Worm (Caenorhabditis elegans): ENCODE results near the gene puf-9.

Gene puf-9

ce11 chrX:5811997-5812562, 29.3 kb upstream of the puf-9 start:
- TF ChIP-seq crh-2 (tag; optimal IDR thresholded peaks at IDR 0.05) (peak; percentile 68), peb-1 (tag; optimal IDR thresholded peaks at IDR 0.05) (peak; percentile 94), lin-13 (GFP tag; optimal IDR thresholded peaks at IDR 0.05) (peak; percentile 3), mdl-1 (tag; optimal IDR thresholded peaks at IDR 0.05) (peak; percentile 68 to 81), lsy-2 (tag; optimal IDR thresholded peaks at IDR 0.05) (peak in 1 of 2 experiments; percentile 76), F13H6.1 (tag; optimal IDR thresholded peaks at IDR 0.05) (peak; percentile 100), snpc-4 (tag; optimal IDR thresholded peaks at IDR 0.05) (no peak), nhr-25 (tag; optimal IDR thresholded peaks at IDR 0.05) (no peak), ZK546.5 (tag; optimal IDR thresholded peaks at IDR 0.05) (no peak), ceh-16 (tag; optimal IDR thresholded peaks at IDR 0.05) (no peak), elt-3 (tag; optimal IDR thresholded peaks at IDR 0.05) (no peak), ama-1 (optimal IDR thresholded peaks at IDR 0.05) (no peak), gmeb-1 (tag; optimal IDR thresholded peaks at IDR 0.05) (no peak), dmd-4 (tag; optimal IDR thresholded peaks at IDR 0.05) (no peak), ztf-1 (GFP tag; conservative IDR thresholded peaks at IDR 0.05) (no peak), lin-11 (tag; optimal IDR thresholded peaks at IDR 0.05) (peak; percentile 47), nhr-23 (tag; optimal IDR thresholded peaks at IDR 0.05) (no peak), zag-1 (tag; optimal IDR thresholded peaks at IDR 0.05) (peak; percentile 63), aly-2 (tag; optimal IDR thresholded peaks at IDR 0.05) (no peak), ceh-82 (tag; optimal IDR thresholded peaks at IDR 0.05) (no peak), unc-62 (GFP tag; optimal IDR thresholded peaks at IDR 0.05) (peak; percentile 20), sma-3 (GFP tag; optimal IDR thresholded peaks at IDR 0.05) (peak; percentile 58), ztf-11 (tag; optimal IDR thresholded peaks at IDR 0.05) (no peak), blmp-1 (tag; optimal IDR thresholded peaks at IDR 0.05; ENCODE audit: insufficient read depth) (no peak), C34F6.9 (tag; optimal IDR thresholded peaks at IDR 0.05) (peak; percentile 51), nhr-237 (tag; optimal IDR thresholded peaks at IDR 0.05) (no peak), fos-1 (tag; optimal IDR thresholded peaks at IDR 0.05) (peak; percentile 49), nhr-77 (tag; optimal IDR thresholded peaks at IDR 0.05) (no peak), unc-39 (tag; optimal IDR thresholded peaks at IDR 0.05) (no peak), skn-1 (tag; optimal IDR thresholded peaks at IDR 0.05) (no peak), mbf-1 (tag; optimal IDR thresholded peaks at IDR 0.05) (no peak), Y55F3AM.14 (GFP tag; optimal IDR thresholded peaks at IDR 0.05) (peak; percentile 98), egl-27 (tag; optimal IDR thresholded peaks at IDR 0.05) (peak; percentile 76), alr-1 (tag; optimal IDR thresholded peaks at IDR 0.05) (no peak), nhr-12 (tag; optimal IDR thresholded peaks at IDR 0.05) (no peak), mab-5 (tag; optimal IDR thresholded peaks at IDR 0.05) (no peak), nhr-10 (tag; optimal IDR thresholded peaks at IDR 0.05) (no peak), ztf-4 (tag; optimal IDR thresholded peaks at IDR 0.05) (no peak), lin-39 (tag; optimal IDR thresholded peaks at IDR 0.05) (peak; percentile 66), nhr-21 (tag; optimal IDR thresholded peaks at IDR 0.05) (peak; percentile 83), sma-9 (GFP tag; optimal IDR thresholded peaks at IDR 0.05) (peak; percentile 87), sma-9 (tag; optimal IDR thresholded peaks at IDR 0.05) (no peak), R02D3.7 (tag; optimal IDR thresholded peaks at IDR 0.05) (no peak), nhr-6 (tag; optimal IDR thresholded peaks at IDR 0.05) (no peak), elt-1 (tag; optimal IDR thresholded peaks at IDR 0.05) (no peak), sem-4 (tag; optimal IDR thresholded peaks at IDR 0.05) (peak; percentile 91), nhr-11 (tag; optimal IDR thresholded peaks at IDR 0.05) (no peak), unc-55 (GFP tag; optimal IDR thresholded peaks at IDR 0.05) (peak; percentile 41), nhr-129 (tag; optimal IDR thresholded peaks at IDR 0.05) (peak; percentile 46)
